Worm (Caenorhabditis elegans): Measurements from ENCODE around the gene irld-51.

The irld-51 gene

DNA sequence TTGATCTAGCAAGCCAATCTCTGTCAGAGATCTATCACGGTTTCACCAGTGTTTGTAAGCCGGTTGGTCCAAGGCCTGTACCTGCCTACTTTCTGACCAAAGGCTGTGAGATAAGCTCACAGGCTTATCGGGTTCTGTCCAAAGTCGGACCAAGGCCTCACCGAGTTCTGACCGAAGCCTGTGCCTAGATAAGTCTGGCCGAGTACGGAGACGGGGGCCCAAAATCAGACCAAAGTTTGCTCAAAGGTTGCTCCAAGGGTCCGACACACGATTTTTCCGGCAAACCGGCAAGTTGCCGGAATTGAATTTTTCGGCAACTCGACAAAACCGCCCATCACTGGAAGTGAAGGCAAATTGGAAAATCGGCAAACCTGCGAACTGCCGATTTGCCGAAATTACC, 21.0 kb downstream of the irld-51 start:
- no peak for TF ChIP-seq efl-1 (optimal IDR thresholded peaks at IDR 0.05)
- TF ChIP-seq efl-1 (GFP tag; optimal IDR thresholded peaks at IDR 0.05 in 1 of 2), result peak in 1 of 2 experiments; percentile 65
- no peak for TF ChIP-seq F16B12.6 (tag; optimal IDR thresholded peaks at IDR 0.05)

- TF ChIP-seq lir-3 (tag; optimal IDR thresholded peaks at IDR 0.05; ENCODE audit: poor library complexity), result no peak
These were observed 22.0 kb downstream of the irld-51 start, which contains the start of the genes irld-64 and irld-63 for ce11 chrII:2930499-2930898. TSS of gene irld-64 (minus strand) at chrII:2930599. TSS of gene irld-63 (plus strand) at chrII:2930728.

ce11 chrII:2929846-2930245, 22.7 kb downstream of the irld-51 start:
- TF ChIP-seq efl-1 (optimal IDR thresholded peaks at IDR 0.05) (no peak), efl-1 (GFP tag; optimal IDR thresholded peaks at IDR 0.05 in 1 of 2) (peak in 1 of 2 experiments; percentile 25), sup-37 (GFP tag; optimal IDR thresholded peaks at IDR 0.05) (no peak), nhr-237 (tag; optimal IDR thresholded peaks at IDR 0.05) (no peak), C04F5.9 (tag; optimal IDR thresholded peaks at IDR 0.05) (no peak)

DNA sequence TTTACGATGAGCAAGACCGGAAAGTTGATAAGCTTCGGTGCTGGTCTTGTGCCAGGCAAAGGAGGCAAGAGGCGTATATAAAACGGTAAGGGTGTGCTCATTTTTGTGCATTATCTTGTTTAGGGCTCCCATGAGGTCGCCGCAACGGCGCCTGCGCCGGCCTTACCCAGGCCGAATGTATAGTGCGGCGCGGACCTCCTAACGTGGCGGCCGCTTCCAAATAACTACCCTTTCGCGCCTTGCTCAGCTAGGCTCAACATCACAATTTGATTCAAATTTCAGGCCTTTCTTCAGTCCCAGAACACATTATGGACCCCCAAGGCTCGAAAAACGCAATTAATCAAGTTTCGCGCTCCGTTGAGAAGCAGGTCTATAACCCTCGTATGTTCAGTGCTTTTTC, 25.0 kb downstream of the irld-51 start, which contains the start of the genes ZK355.3 and ZK355.8:
ZK355.3 (minus strand) TSS at position 101 of the 400 bp plus-strand sequence.
ZK355.8 (plus strand) TSS at position 272 of the 400 bp plus-strand sequence.
- TF ChIP-seq mdl-1 (tag; optimal IDR thresholded peaks at IDR 0.05), result no peak
- TF ChIP-seq fkh-10 (GFP tag; optimal IDR thresholded peaks at IDR 0.05), result no peak
- TF ChIP-seq ces-1 (GFP tag; optimal IDR thresholded peaks at IDR 0.05), result no peak
- TF ChIP-seq alr-1 (tag; optimal IDR thresholded peaks at IDR 0.05; ENCODE audit: borderline replicate concordance), result no peak
- TF ChIP-seq egl-13 (tag; optimal IDR thresholded peaks at IDR 0.05), result no peak
- TF ChIP-seq ceh-88 (GFP tag; IDR thresholded peaks at IDR 0.05), result no peak
- no peak for TF ChIP-seq elt-3 (tag; optimal IDR thresholded peaks at IDR 0.05)
- TF ChIP-seq mef-2 (tag; optimal IDR thresholded peaks at IDR 0.05), result no peak
- TF ChIP-seq lin-13 (GFP tag; optimal IDR thresholded peaks at IDR 0.05), result no peak
- no peak for TF ChIP-seq rnt-1 (tag; optimal IDR thresholded peaks at IDR 0.05)
- no peak for TF ChIP-seq nhr-76 (tag; optimal IDR thresholded peaks at IDR 0.05)
- no peak for TF ChIP-seq hlh-17 (GFP tag; optimal IDR thresholded peaks at IDR 0.05; ENCODE audit: borderline replicate concordance)
- TF ChIP-seq nhr-90 (tag; optimal IDR thresholded peaks at IDR 0.05; ENCODE audit: poor library complexity), result no peak
- TF ChIP-seq blmp-1 (tag; optimal IDR thresholded peaks at IDR 0.05), result no peak
- TF ChIP-seq nhr-71 (tag; optimal IDR thresholded peaks at IDR 0.05), result no peak
- TF ChIP-seq hpl-2 (GFP tag; optimal IDR thresholded peaks at IDR 0.05), result no peak
- no peak for TF ChIP-seq ama-1 (optimal IDR thresholded peaks at IDR 0.05)
- TF ChIP-seq sptf-1 (tag; optimal IDR thresholded peaks at IDR 0.05), result no peak
- no peak for TF ChIP-seq C04F5.9 (tag; optimal IDR thresholded peaks at IDR 0.05)
- no peak for TF ChIP-seq isw-1 (GFP tag; IDR thresholded peaks at IDR 0.05)

DNA sequence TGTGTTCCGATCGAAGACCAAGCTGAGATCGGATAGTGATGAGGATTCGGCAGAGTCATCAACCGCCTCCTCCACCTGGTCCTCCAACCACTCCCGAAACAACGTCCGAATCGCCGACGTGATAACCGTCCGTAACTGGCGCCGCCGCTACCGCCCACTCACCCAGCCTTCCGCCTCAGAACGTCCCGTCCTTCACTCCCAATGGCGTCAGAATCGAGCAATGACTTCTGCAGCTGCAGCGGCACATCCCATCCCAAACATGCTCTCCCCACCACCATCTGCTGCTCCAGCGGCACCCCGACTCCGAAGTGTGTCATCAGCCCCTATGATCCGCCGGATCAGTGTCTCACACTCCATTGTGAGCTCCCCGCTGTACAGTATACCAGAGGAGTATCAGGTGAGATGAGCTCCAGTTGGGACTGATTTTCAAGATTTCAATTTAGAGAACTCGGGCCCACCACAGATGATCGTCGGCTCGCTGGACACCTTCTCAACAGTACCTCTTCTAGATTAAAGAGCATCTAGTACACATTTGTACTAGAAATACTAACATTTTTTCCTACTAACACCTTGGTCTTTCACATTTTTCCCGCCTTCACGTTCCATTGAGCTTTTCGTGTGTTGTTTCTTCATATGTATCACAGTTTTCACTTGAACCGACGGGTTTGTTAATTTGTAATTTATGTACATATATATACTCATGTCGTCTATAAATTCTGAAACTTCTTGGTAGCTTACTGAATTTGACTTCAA, 26.5 kb downstream of the irld-51 start:
- TF ChIP-seq efl-1 (optimal IDR thresholded peaks at IDR 0.05), result no peak
- TF ChIP-seq efl-1 (GFP tag; optimal IDR thresholded peaks at IDR 0.05 in 1 of 2), result peak in 1 of 2 experiments; percentile 51
- TF ChIP-seq unc-130 (tag; optimal IDR thresholded peaks at IDR 0.05), result no peak

DNA sequence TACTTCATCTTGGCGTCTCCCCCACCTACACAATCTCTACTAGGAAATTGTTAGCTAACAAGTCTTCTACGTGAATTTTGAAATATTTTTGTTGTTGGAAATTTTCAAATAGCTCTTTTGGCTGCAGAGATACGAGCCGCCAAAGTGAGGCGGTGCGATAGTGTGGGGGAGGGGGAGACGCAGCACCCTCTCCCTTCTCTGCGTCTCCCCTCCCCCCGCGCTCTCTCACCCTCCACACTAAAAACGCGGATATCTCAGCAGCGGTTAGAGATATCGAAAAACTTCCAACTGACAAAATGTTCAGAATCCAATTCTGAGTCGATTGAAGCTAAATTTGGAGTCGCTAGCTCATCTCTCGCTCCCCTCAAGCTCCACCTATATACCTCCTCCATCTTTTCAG, 27.5 kb downstream of the irld-51 start:
- no peak for TF ChIP-seq efl-1 (optimal IDR thresholded peaks at IDR 0.05)
- peak in 1 of 2 experiments; percentile 18 for TF ChIP-seq efl-1 (GFP tag; optimal IDR thresholded peaks at IDR 0.05 in 1 of 2)
- TF ChIP-seq F16B12.6 (tag; optimal IDR thresholded peaks at IDR 0.05), result no peak
- no peak for TF ChIP-seq ceh-90 (tag; optimal IDR thresholded peaks at IDR 0.05)

DNA sequence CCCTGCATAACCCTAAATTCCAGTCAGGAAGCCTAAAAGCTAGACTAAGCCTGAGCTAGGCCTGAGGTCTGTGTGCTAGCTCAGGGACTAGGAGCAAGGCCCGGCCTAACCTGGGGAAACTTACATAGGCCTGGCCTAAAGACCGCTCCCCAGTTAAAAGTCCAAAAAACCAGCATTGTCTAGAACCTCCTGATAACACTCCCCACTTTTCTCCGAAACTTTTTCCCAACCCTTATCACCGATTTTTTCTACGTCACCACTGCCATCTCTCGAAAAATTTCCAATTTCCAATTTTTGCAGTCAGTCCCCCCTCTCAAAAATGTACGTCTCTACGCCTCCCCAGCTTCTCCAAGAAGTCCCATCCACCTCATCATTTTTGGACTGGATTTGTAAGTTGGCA, 28.9 kb downstream of the irld-51 start, which contains the start of gene ZK355.2:
ZK355.2 (plus strand) TSS at position 301 of the 400 bp plus-strand sequence.
- no peak for TF ChIP-seq lir-3 (tag; optimal IDR thresholded peaks at IDR 0.05; ENCODE audit: poor library complexity)
- TF ChIP-seq pqm-1 (tag; optimal IDR thresholded peaks at IDR 0.05), result peak; percentile 50

All from whole organism, L1 larva.